Fruit fly (Drosophila melanogaster): ENCODE measurements around the gene Kap-alpha1.

Gene Kap-alpha1

dm6 chr3L:19790929-19791687 lies 15.9 kb upstream of the Kap-alpha1 start (continued):
- TF ChIP-seq CG31365 (tag; optimal IDR thresholded peaks at IDR 0.05), result no peak
- peak; percentile 6 for TF ChIP-seq CG16863 (GFP tag; optimal IDR thresholded peaks at IDR 0.05)
- no peak for TF ChIP-seq btn (GFP tag; optimal IDR thresholded peaks at IDR 0.05)
- TF ChIP-seq Mes4 (GFP tag; optimal IDR thresholded peaks at IDR 0.05), result peak; percentile 4
- no peak for TF ChIP-seq ash1 (GFP tag; optimal IDR thresholded peaks at IDR 0.05)
- TF ChIP-seq bigmax (GFP tag; optimal IDR thresholded peaks at IDR 0.05), result no peak
- TF ChIP-seq Lim3 (GFP tag; IDR thresholded peaks at IDR 0.05), result no peak
- TF ChIP-seq cad (GFP tag; optimal IDR thresholded peaks at IDR 0.05), result no peak
- TF ChIP-seq Hr3 (GFP tag; optimal IDR thresholded peaks at IDR 0.05), result peak; percentile 50
- TF ChIP-seq CG6683 (GFP tag; optimal IDR thresholded peaks at IDR 0.05), result peak; percentile 18
- TF ChIP-seq CG12236 (GFP tag; optimal IDR thresholded peaks at IDR 0.05), result no peak
- TF ChIP-seq crc (GFP tag; optimal IDR thresholded peaks at IDR 0.05), result no peak
- peak; percentile 70 for TF ChIP-seq CG11504 (tag; optimal IDR thresholded peaks at IDR 0.05)
- peak; percentile 49 for TF ChIP-seq Fer1 (GFP tag; optimal IDR thresholded peaks at IDR 0.05)
- peak; percentile 54 for TF ChIP-seq CG17359 (tag; optimal IDR thresholded peaks at IDR 0.05)
- TF ChIP-seq E2f2 (GFP tag; IDR thresholded peaks at IDR 0.05), result peak; percentile 17
- TF ChIP-seq HLH4C (GFP tag; IDR thresholded peaks at IDR 0.05; ENCODE audit: partially characterized antibody), result no peak
- TF ChIP-seq trem (tag; optimal IDR thresholded peaks at IDR 0.05), result peak; percentile 28
- peak; percentile 59; the same call in 1 of the 2 replicates for TF ChIP-seq CG31224 (GFP tag; IDR thresholded peaks at IDR 0.05)
- TF ChIP-seq hth (optimal IDR thresholded peaks at IDR 0.05), result no peak
- TF ChIP-seq CG32772 (GFP tag; IDR thresholded peaks at IDR 0.05), result no peak
- TF ChIP-seq ken (GFP tag; IDR thresholded peaks at IDR 0.05), result no peak; the same call in 1 of the 3 replicates
- peak; percentile 42 for TF ChIP-seq CG5245 (GFP tag; optimal IDR thresholded peaks at IDR 0.05)
- peak; percentile 59 for TF ChIP-seq HHEX (GFP tag; optimal IDR thresholded peaks at IDR 0.05)
- no peak for TF ChIP-seq CrebB (tag; optimal IDR thresholded peaks at IDR 0.05)
- no peak for TF ChIP-seq Eip74EF (GFP tag; optimal IDR thresholded peaks at IDR 0.05)
- TF ChIP-seq CG14014 (GFP tag; IDR thresholded peaks at IDR 0.05), result peak; percentile 42
- TF ChIP-seq CG17568 (GFP tag; optimal IDR thresholded peaks at IDR 0.05), result no peak
- no peak for TF ChIP-seq Mrtf (GFP tag; IDR thresholded peaks at IDR 0.05)
- TF ChIP-seq toy (GFP tag; IDR thresholded peaks at IDR 0.05), result no peak
- TF ChIP-seq Drgx (GFP tag; IDR thresholded peaks at IDR 0.05), result peak; percentile 36; the same call in 1 of the 2 replicates
- TF ChIP-seq jumu (GFP tag; optimal IDR thresholded peaks at IDR 0.05), result peak; percentile 61
- TF ChIP-seq CG8388 (GFP tag; optimal IDR thresholded peaks at IDR 0.05), result peak; percentile 47
- TF ChIP-seq repo (GFP tag; optimal IDR thresholded peaks at IDR 0.05), result no peak
- TF ChIP-seq D (optimal IDR thresholded peaks at IDR 0.05), result no peak
- TF ChIP-seq D (GFP tag; optimal IDR thresholded peaks at IDR 0.05), result peak; percentile 66
- peak; percentile 74 for TF ChIP-seq Oli (tag; optimal IDR thresholded peaks at IDR 0.05)
- peak; percentile 76 for TF ChIP-seq Sox100B (GFP tag; optimal IDR thresholded peaks at IDR 0.05)
- no peak for TF ChIP-seq CG14860 (GFP tag; IDR thresholded peaks at IDR 0.05; ENCODE audit: partially characterized antibody)
- TF ChIP-seq Elba2 (GFP tag; optimal IDR thresholded peaks at IDR 0.05), result no peak
- peak; percentile 46 for TF ChIP-seq CG11723 (GFP tag; optimal IDR thresholded peaks at IDR 0.05)
- peak; percentile 13 for TF ChIP-seq NK7.1 (GFP tag; optimal IDR thresholded peaks at IDR 0.05)
- TF ChIP-seq TFAM (GFP tag; optimal IDR thresholded peaks at IDR 0.05), result no peak
- TF ChIP-seq sc (optimal IDR thresholded peaks at IDR 0.05), result no peak
- no peak for TF ChIP-seq sc (GFP tag; optimal IDR thresholded peaks at IDR 0.05)
- no peak for TF ChIP-seq sima (GFP tag; optimal IDR thresholded peaks at IDR 0.05)
- no peak for TF ChIP-seq CG6272 (GFP tag; IDR thresholded peaks at IDR 0.05)
- peak; percentile 74 for TF ChIP-seq D19B (GFP tag; optimal IDR thresholded peaks at IDR 0.05)
- TF ChIP-seq chn (GFP tag; optimal IDR thresholded peaks at IDR 0.05), result peak; percentile 63
- TF ChIP-seq jigr1 (GFP tag; IDR thresholded peaks at IDR 0.05), result no peak
- TF ChIP-seq chinmo (GFP tag; IDR thresholded peaks at IDR 0.05; ENCODE audit: partially characterized antibody), result peak; percentile 80; the same call in 1 of the 4 replicates

Data from whole organism, embryonic.